Fruit fly (Drosophila melanogaster) whole organism, embryonic: ENCODE data around the gene Gmppb.

Experiments
- CG12769 ChIP-seq: fragments of 200-800 bp; sonication (Bioruptor generic); optimal IDR thresholded peaks from 2 replicates; lab custom pipeline; 2019; ENCODE audit warnings: missing biosample characterization, mild to moderate bottlenecking, missing genetic modification characterization, moderate library complexity
- CG4617 ChIP-seq: fragments of 200-800 bp; sonication (Bioruptor generic); optimal IDR thresholded peaks from 3 replicates; lab custom pipeline; 2016; ENCODE audit warnings: missing biosample characterization, missing genetic modification characterization, borderline replicate concordance
- CG7372 ChIP-seq: fragments of 200-800 bp; sonication (Bioruptor generic); IDR thresholded peaks from 2 replicates; pipeline ENCODE4 v1.3.6; 2022; ENCODE audit warnings: missing biosample characterization, missing genetic modification characterization
- CG9797 ChIP-seq: fragments of 200-800 bp; sonication (Bioruptor generic); optimal IDR thresholded peaks from 3 replicates; lab custom pipeline; 2018; ENCODE audit warnings: missing biosample characterization, mild to moderate bottlenecking, missing genetic modification characterization
- Dref ChIP-seq: fragments of 200-800 bp; sonication (Bioruptor generic); IDR thresholded peaks from 2 replicates; pipeline ENCODE4 v1.3.6; 2022; ENCODE audit warnings: missing biosample characterization, missing genetic modification characterization
- Hr3 ChIP-seq: fragments of 200-800 bp; sonication (Bioruptor generic); optimal IDR thresholded peaks from 3 replicates; lab custom pipeline; 2016; ENCODE audit warnings: missing biosample characterization, missing genetic modification characterization
- NC2α ChIP-seq: fragments of 200-800 bp; sonication (Bioruptor generic); optimal IDR thresholded peaks from 2 replicates; lab custom pipeline; 2016; ENCODE audit warnings: missing biosample characterization, missing genetic modification characterization
- NC2β ChIP-seq: fragments of 200-800 bp; sonication (Bioruptor generic); optimal IDR thresholded peaks from 2 replicates; lab custom pipeline; 2016; ENCODE audit warnings: missing biosample characterization, missing genetic modification characterization
- bcd ChIP-seq: fragments of 200-800 bp; sonication (Bioruptor generic); optimal IDR thresholded peaks from 2 replicates; lab custom pipeline; 2017; ENCODE audit warnings: missing biosample characterization, mild to moderate bottlenecking, missing genetic modification characterization
- esg ChIP-seq: fragments of 200-800 bp; sonication (Bioruptor generic); conservative IDR thresholded peaks from 2 replicates; pipeline ENCODE4 v1.3.6; 2022; ENCODE audit warnings: missing biosample characterization, missing genetic modification characterization
- lola ChIP-seq, 3 experiments: fragments of >200 bp in 2 of 3; fragments of 200-800 bp in 1 of 3; sonication (Bioruptor generic) in 1 of 3; optimal IDR thresholded peaks; 2 replicates each; lab custom pipeline; 2017 to 2019; ENCODE audit warnings: missing biosample characterization in 3 of 3, missing genetic modification characterization in 3 of 3, mild to moderate bottlenecking in 1 of 3, moderate library complexity in 1 of 3
- pfk ChIP-seq: fragments of 200-800 bp; sonication (Bioruptor generic); optimal IDR thresholded peaks from 2 replicates; lab custom pipeline; 2018; ENCODE audit warnings: missing biosample characterization, mild to moderate bottlenecking, missing genetic modification characterization, moderate library complexity
- sima ChIP-seq: fragments of 200-800 bp; sonication (Bioruptor generic); optimal IDR thresholded peaks from 2 replicates; lab custom pipeline; 2016; ENCODE audit warnings: missing biosample characterization, missing genetic modification characterization
- sob ChIP-seq: fragments of 200-800 bp; sonication (Bioruptor generic); IDR thresholded peaks from 2 replicates; pipeline ENCODE4 v1.3.6; 2022; ENCODE audit warnings: missing biosample characterization, missing genetic modification characterization

DNA sequence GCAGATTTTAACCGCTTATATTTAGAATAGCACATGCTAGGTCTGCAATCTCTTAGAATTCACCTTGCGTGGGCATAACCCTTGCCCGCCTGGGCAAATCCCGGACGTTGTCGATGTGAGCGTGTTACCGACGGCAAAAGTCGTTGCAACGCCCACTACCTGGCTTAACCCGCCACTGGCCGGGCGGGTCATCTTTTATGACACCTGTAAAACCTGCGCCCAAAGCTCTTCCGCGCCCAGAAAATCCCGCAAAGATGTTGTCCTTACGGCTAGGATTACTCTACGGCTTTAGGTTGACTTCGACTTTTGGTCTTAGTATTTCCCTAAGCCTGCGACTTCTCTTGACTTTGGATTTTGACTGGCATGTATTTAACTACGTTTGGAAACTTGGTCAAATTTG, 43.0 kb downstream of the Gmppb start:
- no peak for TF ChIP-seq esg
- TF ChIP-seq NC2β (GFP tag; lab: Kevin White, UChicago) = no peak
- TF ChIP-seq CG7372 (GFP tag; lab: Robert Waterston, UW) = no peak
- TF ChIP-seq bcd (GFP tag; lab: Kevin White, UChicago) = no peak
- TF ChIP-seq NC2α = no peak
- no peak for TF ChIP-seq Hr3 (GFP tag; lab: Kevin White, UChicago)
- no peak for TF ChIP-seq CG12769
- TF ChIP-seq sima (GFP tag; lab: Kevin White, UChicago) = no peak
- TF ChIP-seq CG4617 (GFP tag; lab: Kevin White, UChicago) = no peak
- no peak for TF ChIP-seq lola (GFP tag; optimal IDR thresholded peaks at IDR 0.05; lab: Kevin White, UChicago)
- no peak for TF ChIP-seq CG9797 (GFP tag; lab: Kevin White, UChicago)
- no peak for TF ChIP-seq pfk (GFP tag; lab: Kevin White, UChicago)
- no peak for TF ChIP-seq Dref (GFP tag; lab: Robert Waterston, UW)
- TF ChIP-seq sob (GFP tag; lab: Robert Waterston, UW) = no peak
